Fruit fly (Drosophila melanogaster): ENCODE measurements around the gene Srx.

Srx gene

dm6 chrX:17830644-17831043 is 26.1 kb upstream of the Srx start, which contains the start of gene CG6398 (continued):
- TF ChIP-seq CG13894 (tag; optimal IDR thresholded peaks at IDR 0.05) (peak; percentile 27), pita (GFP tag; optimal IDR thresholded peaks at IDR 0.05) (no peak), prd (optimal IDR thresholded peaks at IDR 0.05) (no peak), prd (GFP tag; IDR thresholded peaks at IDR 0.05) (no peak), bbx (GFP tag; IDR thresholded peaks at IDR 0.05; ENCODE audit: partially characterized antibody) (0 out of 2 replicates have a peak, but pooled peaks have one; percentile 19), disco-r (GFP tag; optimal IDR thresholded peaks at IDR 0.05) (no peak), CG11093 (GFP tag; IDR thresholded peaks at IDR 0.05) (no peak), dimm (GFP tag; IDR thresholded peaks at IDR 0.05) (no peak), ftz-f1 (GFP tag; optimal IDR thresholded peaks at IDR 0.05) (no peak), Gug (GFP tag; IDR thresholded peaks at IDR 0.05) (no peak), shn (GFP tag; optimal IDR thresholded peaks at IDR 0.05) (no peak), CG31441 (GFP tag; IDR thresholded peaks at IDR 0.05) (no peak), Six4 (GFP tag; optimal IDR thresholded peaks at IDR 0.05) (no peak), CG18476 (GFP tag; optimal IDR thresholded peaks at IDR 0.05) (no peak), Hand (GFP tag; optimal IDR thresholded peaks at IDR 0.05) (no peak), CG12155 (GFP tag; optimal IDR thresholded peaks at IDR 0.05) (no peak), H2.0 (GFP tag; IDR thresholded peaks at IDR 0.05) (no peak), Stat92E (GFP tag; optimal IDR thresholded peaks at IDR 0.05) (peak in 1 of 3 experiments; percentile 13), esg (GFP tag; conservative IDR thresholded peaks at IDR 0.05) (no peak), ac (GFP tag; optimal IDR thresholded peaks at IDR 0.05) (no peak), HmgZ (tag; optimal IDR thresholded peaks at IDR 0.05) (peak; percentile 12), CG11398 (GFP tag; optimal IDR thresholded peaks at IDR 0.05) (no peak), sima (GFP tag; optimal IDR thresholded peaks at IDR 0.05) (no peak), jigr1 (GFP tag; IDR thresholded peaks at IDR 0.05) (no peak), gce (GFP tag; IDR thresholded peaks at IDR 0.05) (0 out of 3 replicates have a peak, but pooled peaks have one; percentile 15), Hmr (GFP tag; optimal IDR thresholded peaks at IDR 0.05) (no peak), CG11504 (tag; optimal IDR thresholded peaks at IDR 0.05) (no peak), Trl (optimal IDR thresholded peaks at IDR 0.05) (peak in 1 of 2 experiments; percentile 28), Trl (GFP tag; optimal IDR thresholded peaks at IDR 0.05) (no peak), CG2199 (GFP tag; IDR thresholded peaks at IDR 0.05) (0 out of 3 replicates have a peak, but pooled peaks have one; percentile 24), CG18764 (GFP tag; optimal IDR thresholded peaks at IDR 0.05) (no peak), Xbp1 (GFP tag; optimal IDR thresholded peaks at IDR 0.05) (no peak), CG10543 (GFP tag; optimal IDR thresholded peaks at IDR 0.05) (peak; percentile 28), CG12219 (GFP tag; optimal IDR thresholded peaks at IDR 0.05) (no peak), Med (GFP tag) (peak; percentile 75), phol (tag; optimal IDR thresholded peaks at IDR 0.05) (no peak), cg (GFP tag; optimal IDR thresholded peaks at IDR 0.05) (peak; percentile 75), slp2 (GFP tag; optimal IDR thresholded peaks at IDR 0.05) (no peak), Doc2 (GFP tag; IDR thresholded peaks at IDR 0.05) (no peak), ara (GFP tag; IDR thresholded peaks at IDR 0.05) (no peak), CG10366 (GFP tag; IDR thresholded peaks at IDR 0.05) (no peak), CG8089 (GFP tag; optimal IDR thresholded peaks at IDR 0.05) (no peak), CG7357 (GFP tag; IDR thresholded peaks at IDR 0.05) (no peak), ro (GFP tag; IDR thresholded peaks at IDR 0.05) (no peak), onecut (GFP tag; IDR thresholded peaks at IDR 0.05) (no peak), CG7372 (GFP tag; IDR thresholded peaks at IDR 0.05) (no peak), bcd (GFP tag; optimal IDR thresholded peaks at IDR 0.05) (no peak), CG33557 (GFP tag; optimal IDR thresholded peaks at IDR 0.05) (no peak), D19B (GFP tag; optimal IDR thresholded peaks at IDR 0.05) (no peak), pros (GFP tag; optimal IDR thresholded peaks at IDR 0.05) (peak; percentile 71), CG32532 (GFP tag; IDR thresholded peaks at IDR 0.05) (no peak), kni (GFP tag; optimal IDR thresholded peaks at IDR 0.05) (peak; percentile 18), CG4424 (GFP tag; optimal IDR thresholded peaks at IDR 0.05) (no peak)
